Worm (Caenorhabditis elegans) whole organism, L4 larva: ENCODE results near the gene F44G4.7.

ENCODE experiments used
- ZK337.2 ChIP-seq: fragments of 200-800 bp; sonication (Bioruptor generic); IDR thresholded peaks from 2 replicates; pipeline ENCODE4 v1.3.6; 2022; ENCODE audit warnings: missing genetic modification reagents, missing genetic modification characterization, missing compliant biosample characterization
- ZK546.5 ChIP-seq, 2 experiments: sonication (generic microtip); optimal IDR thresholded peaks; 2 replicates each; lab custom pipeline; 2017; ENCODE audit warnings: missing biosample characterization in 2 of 2, missing genetic modification characterization in 2 of 2
- ama-1 ChIP-seq: fragments of 150-350 bp; optimal IDR thresholded peaks from 2 replicates; lab custom pipeline; 2014; ENCODE audit warnings: inconsistent platforms, mixed read lengths
- fkh-10 ChIP-seq: fragments of 150-350 bp; optimal IDR thresholded peaks from 2 replicates; lab custom pipeline; 2014; ENCODE audit warnings: missing biosample characterization, missing genetic modification reagents, missing genetic modification characterization
- fos-1 ChIP-seq: fragments of 150-350 bp; optimal IDR thresholded peaks from 2 replicates; lab custom pipeline; 2014; ENCODE audit warnings: missing biosample characterization, missing genetic modification characterization
- lin-1 ChIP-seq: fragments of 200-800 bp; sonication (Bioruptor generic); IDR thresholded peaks from 2 replicates; pipeline ENCODE4 v1.3.6; 2022; ENCODE audit warnings: missing genetic modification reagents, missing genetic modification characterization, missing compliant biosample characterization
- lin-15B ChIP-seq: fragments of 150-350 bp; sonication (generic microtip); optimal IDR thresholded peaks from 3 replicates; lab custom pipeline; 2014; ENCODE audit warnings: missing biosample characterization, missing genetic modification characterization
- lir-3 ChIP-seq: sonication (generic microtip); optimal IDR thresholded peaks from 2 replicates; lab custom pipeline; 2016; ENCODE audit warnings: mild to moderate bottlenecking, missing genetic modification characterization, missing compliant biosample characterization
- mep-1 ChIP-seq: fragments of 150-350 bp; sonication (generic microtip); optimal IDR thresholded peaks from 3 replicates; lab custom pipeline; 2014; ENCODE audit warnings: missing biosample characterization, missing genetic modification characterization
- nhr-11 ChIP-seq: fragments of 150-350 bp; optimal IDR thresholded peaks from 2 replicates; lab custom pipeline; 2014; ENCODE audit warnings: missing biosample characterization, missing genetic modification characterization
- nhr-76 ChIP-seq: fragments of 150-350 bp; optimal IDR thresholded peaks from 2 replicates; lab custom pipeline; 2014; ENCODE audit warnings: missing biosample characterization, missing genetic modification characterization
- pqm-1 ChIP-seq: sonication (generic microtip); optimal IDR thresholded peaks from 2 replicates; lab custom pipeline; 2017; ENCODE audit warnings: missing biosample characterization, missing genetic modification characterization
- unc-39 ChIP-seq: sonication (generic microtip); optimal IDR thresholded peaks from 2 replicates; lab custom pipeline; 2017; ENCODE audit warnings: missing biosample characterization, missing genetic modification characterization

DNA sequence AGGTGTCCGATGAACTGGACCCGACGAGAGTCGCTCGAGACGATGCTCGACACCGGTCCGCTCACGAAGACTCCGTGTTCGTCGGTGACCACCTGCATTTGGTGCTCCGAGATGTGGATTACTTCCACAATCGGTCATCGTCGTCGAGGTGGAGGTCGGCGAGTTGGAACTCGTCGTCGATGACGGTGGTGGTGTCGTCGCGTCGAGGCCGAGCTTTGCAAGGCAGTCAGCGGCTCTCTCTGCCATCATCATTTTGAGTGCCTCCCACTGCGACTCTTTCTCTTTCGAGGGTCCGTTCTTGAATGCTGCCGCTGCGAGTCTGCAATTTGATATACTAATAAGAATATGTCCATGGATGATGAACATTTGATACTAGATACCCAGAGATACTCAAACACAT, 2.8 kb upstream of the F44G4.7 start:
- no peak for TF ChIP-seq ama-1 (lab: Kevin White, UChicago)
- no peak for TF ChIP-seq ZK337.2
- TF ChIP-seq fos-1 (tag; lab: Kevin White, UChicago) = no peak
- no peak for TF ChIP-seq lin-1 (GFP tag; lab: Robert Waterston, UW)
- TF ChIP-seq lir-3 (tag; lab: Kevin White, UChicago) = no peak
- TF ChIP-seq mep-1 = no peak
- no peak for TF ChIP-seq ZK546.5 (tag; optimal IDR thresholded peaks at IDR 0.05; lab: Kevin White, UChicago)
- TF ChIP-seq pqm-1 (tag; lab: Kevin White, UChicago) = no peak
- TF ChIP-seq unc-39 (tag; lab: Kevin White, UChicago) = no peak
- TF ChIP-seq fkh-10 = no peak
- TF ChIP-seq nhr-11 (tag; lab: Kevin White, UChicago) = no peak
- TF ChIP-seq nhr-76 (tag; lab: Kevin White, UChicago) = no peak
- TF ChIP-seq lin-15B = no peak
